Fruit fly (Drosophila melanogaster) Kc167 (cell line): ENCODE data around the gene lqf.

ENCODE experiments used
- Myc ChIP-seq: fragments of >200 bp; optimal IDR thresholded peaks from 2 replicates; lab custom pipeline; 2017; ENCODE audit warnings: missing external identifiers
- h ChIP-seq: fragments of >200 bp; optimal IDR thresholded peaks from 3 replicates; lab custom pipeline; 2018; ENCODE audit warnings: missing external identifiers
- psq ChIP-seq: fragments of >200 bp; optimal IDR thresholded peaks from 2 replicates; lab custom pipeline; 2017; ENCODE audit warnings: missing external identifiers

DNA sequence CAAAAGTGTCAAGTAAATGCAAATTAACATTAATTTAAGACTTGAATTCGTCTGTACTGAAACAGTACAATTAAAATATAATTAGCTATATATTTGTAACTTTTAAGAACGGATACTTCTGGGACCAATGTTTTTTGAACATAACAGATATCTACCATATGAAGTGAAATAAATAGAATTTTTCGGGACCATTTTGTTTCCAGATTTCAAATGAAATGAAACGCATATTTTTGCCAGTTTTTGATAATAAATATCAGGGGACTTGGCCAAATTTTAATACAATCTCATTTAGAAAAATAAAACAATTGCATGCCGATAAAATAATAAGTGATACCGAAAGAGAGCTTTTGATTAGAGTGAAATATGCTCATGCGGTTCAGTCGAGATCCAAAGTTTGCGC, 42.9 kb upstream of the lqf start, which contains the start of gene mthl6:
- no peak for TF ChIP-seq Myc (lab: Kevin White, UChicago)
- no peak for TF ChIP-seq psq (lab: Kevin White, UChicago)
- no peak for TF ChIP-seq h (lab: Kevin White, UChicago)
